Fruit fly (Drosophila melanogaster) whole organism: ENCODE measurements around the gene CG34138.

Source experiments
- CG8478 ChIP-seq: fragments of >200 bp; optimal IDR thresholded peaks from 2 replicates; lab custom pipeline; 2018; ENCODE audit warnings: inconsistent platforms
- pan ChIP-seq: fragments of >200 bp; optimal IDR thresholded peaks from 2 replicates; lab custom pipeline; 2017
- psq ChIP-seq: fragments of >200 bp; optimal IDR thresholded peaks from 2 replicates; lab custom pipeline; 2017
- usp ChIP-seq: fragments of >200 bp; optimal IDR thresholded peaks from 2 replicates; lab custom pipeline; 2017; ENCODE audit warnings: missing biosample characterization, missing genetic modification characterization, mixed read lengths

DNA sequence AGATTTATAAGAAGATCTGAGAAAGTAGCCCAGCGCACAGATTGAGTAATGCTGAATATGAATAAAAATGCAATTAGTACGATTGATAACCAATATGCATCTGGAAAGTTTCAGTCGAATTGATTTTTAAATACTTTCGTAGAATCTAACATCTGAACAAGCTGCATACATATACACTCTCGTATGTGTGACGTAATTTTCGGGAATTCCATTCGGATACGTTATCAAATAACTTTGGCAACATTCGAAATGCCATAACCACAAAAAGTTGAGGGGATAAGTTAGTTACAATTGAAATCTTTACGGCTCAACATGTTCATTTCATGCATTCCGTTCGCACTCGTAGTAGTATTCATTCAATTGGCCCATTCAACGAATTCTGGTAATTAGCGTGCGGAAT, 16.0 kb downstream of the CG34138 start, which contains the start of gene CG31219:
- TF ChIP-seq pan (lab: Kevin White, UChicago) = no peak
- no peak for TF ChIP-seq usp
- no peak for TF ChIP-seq CG8478 (lab: Kevin White, UChicago)
- no peak for TF ChIP-seq psq (lab: Kevin White, UChicago)
